Fruit fly (Drosophila melanogaster) Kc167 (cell line): ENCODE measurements around the gene Poc1.

ENCODE experiments used
- Myc ChIP-seq: fragments of >200 bp; optimal IDR thresholded peaks from 2 replicates; lab custom pipeline; 2017; ENCODE audit warnings: missing external identifiers
- h ChIP-seq: fragments of >200 bp; optimal IDR thresholded peaks from 3 replicates; lab custom pipeline; 2018; ENCODE audit warnings: missing external identifiers
- psq ChIP-seq: fragments of >200 bp; optimal IDR thresholded peaks from 2 replicates; lab custom pipeline; 2017; ENCODE audit warnings: missing external identifiers

- TF ChIP-seq psq (lab: Kevin White, UChicago) (no peak), h (lab: Kevin White, UChicago) (no peak), Myc (no peak)
Observed at dm6 chr3L:13377657-13378056, 12.1 kb downstream of the Poc1 start, which contains the start of gene CG14111.
